Fruit fly (Drosophila melanogaster) S2 (cell line): ENCODE measurements around the gene CG5790.

ENCODE experiments used
- CG8478 ChIP-seq: fragments of >200 bp; optimal IDR thresholded peaks from 2 replicates; lab custom pipeline; 2018
- CTCF ChIP-seq, 2 experiments: fragments of >200 bp; optimal IDR thresholded peaks; 2 replicates each; lab custom pipeline; 2018

The CG5790 gene

DNA sequence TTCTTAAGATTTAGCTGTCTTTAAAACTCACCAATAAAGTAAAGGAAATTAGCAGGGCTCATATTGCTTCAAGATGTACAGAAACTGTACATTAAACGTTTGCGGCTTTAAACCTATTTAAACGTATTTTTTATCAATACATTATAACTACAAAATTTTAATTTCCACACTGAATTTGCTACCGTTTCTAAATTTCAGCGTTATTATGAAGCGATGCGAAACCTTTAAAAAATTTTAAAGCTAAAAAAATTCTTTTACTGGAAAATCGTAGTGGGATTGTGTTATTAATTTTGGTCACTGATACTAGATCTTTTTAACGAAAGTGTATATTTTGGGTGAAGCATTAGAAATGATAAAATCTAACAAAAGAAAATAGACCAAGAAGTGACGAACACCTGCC lies 14.7 kb downstream of the CG5790 start, which contains the start of gene CG43354:
Gene CG43354 (minus strand): TSS at position 101 of the 400 bp plus-strand sequence.
- TF ChIP-seq CTCF (optimal IDR thresholded peaks at IDR 0.05; lab: Kevin White, UChicago), result no peak
- TF ChIP-seq CG8478 (lab: Kevin White, UChicago), result no peak

DNA sequence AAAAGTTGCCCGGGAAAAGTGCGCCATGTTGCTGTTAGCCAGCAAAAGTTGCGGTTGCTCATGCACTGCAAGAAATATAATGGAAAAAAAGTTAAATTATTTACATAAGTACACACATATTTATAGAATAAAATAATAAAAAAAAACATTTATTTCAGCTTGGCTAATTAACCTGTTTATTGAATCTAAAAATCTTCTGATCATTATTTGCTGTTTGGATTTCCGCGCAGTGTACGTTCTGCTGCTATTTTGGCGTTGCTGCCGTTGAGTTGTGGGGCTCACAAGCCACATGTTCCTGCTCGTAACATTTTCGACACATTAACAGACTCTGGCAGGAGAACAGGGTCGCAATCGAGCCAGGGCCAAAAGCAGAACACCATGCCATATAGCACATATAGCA lies 15.8 kb downstream of the CG5790 start:
- no peak for TF ChIP-seq CTCF (optimal IDR thresholded peaks at IDR 0.05; lab: Kevin White, UChicago)
- TF ChIP-seq CG8478 (lab: Kevin White, UChicago), result no peak

DNA sequence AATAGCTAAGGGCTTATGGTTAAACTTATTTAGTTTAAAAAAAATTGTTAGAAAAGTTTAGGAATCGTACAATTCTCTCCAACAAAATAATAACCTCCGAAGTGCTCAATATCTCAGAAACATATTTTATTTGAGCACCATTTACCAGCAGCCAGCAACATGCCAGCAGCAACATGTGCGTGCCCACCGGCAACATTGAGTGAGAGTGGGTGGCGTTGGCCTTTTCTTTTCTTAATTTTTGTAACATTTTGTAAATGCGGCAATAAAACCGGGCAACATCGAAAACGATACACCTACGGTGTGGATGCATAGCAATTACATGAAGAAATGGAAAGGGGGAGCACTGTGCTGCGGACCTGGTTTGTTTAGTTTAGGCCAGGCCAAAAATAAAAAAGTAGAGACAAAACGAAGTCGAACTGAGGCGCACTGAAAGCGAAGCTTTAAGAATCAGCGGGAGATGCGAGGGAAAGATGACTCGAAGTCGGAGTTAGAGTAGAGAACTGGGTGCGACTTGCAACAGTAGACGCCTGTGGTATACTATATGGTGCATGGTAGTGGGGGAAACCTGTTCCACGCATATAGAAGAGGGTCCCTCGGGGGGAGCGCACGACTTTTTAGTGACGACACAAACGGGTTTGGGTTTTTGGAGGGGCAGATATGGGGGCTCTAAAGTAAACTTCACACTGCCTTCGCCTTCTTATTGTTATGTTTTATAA lies 17.1 kb downstream of the CG5790 start:
- TF ChIP-seq CG8478 (lab: Kevin White, UChicago) (no peak), CTCF (optimal IDR thresholded peaks at IDR 0.05; lab: Kevin White, UChicago) (no peak)

DNA sequence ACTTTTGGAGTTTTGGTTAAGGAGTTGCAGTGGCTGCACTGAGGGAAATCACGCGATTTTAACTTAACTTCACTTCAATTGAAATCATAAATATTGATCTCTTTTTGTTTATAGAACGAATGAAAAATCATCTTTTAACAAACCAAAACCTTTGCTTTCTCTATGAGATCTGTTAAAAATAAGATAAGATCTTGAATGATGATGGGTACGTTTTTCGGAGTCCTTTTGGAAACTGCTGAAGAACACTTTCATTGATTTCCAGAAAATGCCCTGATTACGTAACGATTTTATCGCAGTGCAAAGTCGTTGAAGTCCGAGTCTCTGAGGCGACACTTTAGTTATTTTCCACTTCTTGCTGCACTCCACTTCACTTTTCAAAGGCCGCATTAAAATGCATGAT lies 17.7 kb downstream of the CG5790 start:
- TF ChIP-seq CG8478 (lab: Kevin White, UChicago) (no peak), CTCF (optimal IDR thresholded peaks at IDR 0.05; lab: Kevin White, UChicago) (no peak)

DNA sequence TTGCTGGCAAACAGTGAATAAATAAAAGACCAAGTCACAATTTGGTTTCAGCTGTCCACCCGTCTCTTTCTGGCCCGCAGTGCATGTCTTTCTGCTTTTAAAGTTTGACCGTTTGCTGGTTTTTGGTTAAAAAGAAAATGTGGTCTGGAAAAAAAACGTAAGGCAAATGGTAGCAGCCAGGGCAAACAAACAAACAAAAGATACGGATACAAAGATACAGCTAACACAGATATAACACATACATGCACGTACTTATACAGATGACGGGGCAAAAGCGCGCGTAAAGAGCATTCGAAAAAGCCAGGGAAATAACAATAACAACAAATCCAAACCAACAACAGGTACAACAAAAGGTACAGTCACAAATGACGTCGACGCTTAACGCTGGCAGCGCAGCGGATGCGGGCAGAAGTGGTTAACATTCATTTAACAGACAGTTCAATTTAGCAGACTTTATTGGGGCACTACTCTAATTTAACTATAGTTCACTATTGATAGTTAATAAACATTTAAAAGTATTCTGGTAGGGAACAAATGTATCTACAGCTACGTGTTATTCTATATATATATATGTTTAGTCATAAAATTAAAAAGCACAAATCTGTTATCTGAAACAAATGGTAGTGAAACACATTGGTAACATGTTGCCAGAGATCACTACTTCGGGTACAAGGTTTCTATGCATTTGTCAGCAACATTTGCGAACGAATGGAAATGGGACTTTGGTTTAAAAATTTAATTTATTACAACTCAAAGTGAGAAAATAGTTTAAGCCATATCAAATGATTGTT lies 19.5 kb downstream of the CG5790 start:
- TF ChIP-seq CTCF (optimal IDR thresholded peaks at IDR 0.05; lab: Kevin White, UChicago) (no peak), CG8478 (lab: Kevin White, UChicago) (no peak)

DNA sequence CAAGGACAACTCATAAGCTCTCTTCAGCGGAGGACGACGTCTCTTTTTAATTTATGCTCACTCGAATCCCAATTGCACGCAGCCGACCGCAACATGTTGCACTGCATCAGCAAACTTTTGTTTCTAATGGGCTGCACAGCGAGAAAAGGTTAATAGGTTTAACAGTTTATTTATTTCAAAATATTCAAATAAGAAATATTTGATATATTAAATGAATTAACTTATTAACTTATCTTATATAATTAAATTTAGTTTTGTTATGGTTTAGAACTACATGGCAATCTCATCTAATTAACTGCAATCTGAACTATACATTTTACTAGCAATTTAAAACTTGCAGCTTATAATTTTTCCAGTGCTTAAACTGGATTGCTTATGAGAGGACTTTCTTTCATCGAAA lies 20.8 kb downstream of the CG5790 start:
- TF ChIP-seq CTCF (optimal IDR thresholded peaks at IDR 0.05; lab: Kevin White, UChicago) (no peak), CG8478 (lab: Kevin White, UChicago) (no peak)

DNA sequence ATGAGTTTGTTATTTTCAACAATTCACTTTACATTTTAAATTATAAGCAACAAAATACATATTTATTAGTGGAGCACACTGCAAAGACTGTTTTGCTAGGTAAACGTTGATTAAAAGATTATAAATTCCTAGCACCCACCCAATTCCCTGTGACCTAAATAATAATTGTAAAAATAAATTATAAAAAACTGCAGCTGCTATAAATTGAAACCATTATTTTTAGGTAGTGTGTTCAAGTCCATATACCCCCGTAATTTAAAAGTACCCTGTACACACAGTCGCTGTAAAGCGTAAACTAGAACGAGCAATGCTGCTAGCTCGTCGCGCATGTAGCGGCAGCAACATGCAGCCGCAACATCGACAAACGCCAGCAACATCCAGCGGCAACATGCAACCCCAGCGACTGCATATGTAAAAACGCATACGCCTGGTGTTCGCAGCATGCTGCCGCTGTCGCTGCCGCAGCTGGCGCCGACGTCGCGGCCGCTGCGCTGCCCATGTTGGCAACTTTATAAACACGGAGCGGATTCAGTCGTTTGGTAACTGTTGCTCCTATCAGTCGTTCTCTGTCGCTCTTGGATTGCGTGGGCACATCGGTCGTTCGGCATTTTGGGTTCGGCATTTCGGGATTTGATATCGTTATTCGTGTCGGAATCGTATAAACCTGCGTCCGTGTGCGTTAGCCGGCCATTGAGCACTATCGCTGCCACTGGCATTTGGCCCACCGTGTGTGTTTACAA lies 25.1 kb downstream of the CG5790 start, which contains the start of gene Fas3:
Gene Fas3 (plus strand): TSS at position 526 of the 740 bp plus-strand sequence.
- TF ChIP-seq CTCF (optimal IDR thresholded peaks at IDR 0.05; lab: Kevin White, UChicago), result no peak
- TF ChIP-seq CG8478 (lab: Kevin White, UChicago), result no peak

DNA sequence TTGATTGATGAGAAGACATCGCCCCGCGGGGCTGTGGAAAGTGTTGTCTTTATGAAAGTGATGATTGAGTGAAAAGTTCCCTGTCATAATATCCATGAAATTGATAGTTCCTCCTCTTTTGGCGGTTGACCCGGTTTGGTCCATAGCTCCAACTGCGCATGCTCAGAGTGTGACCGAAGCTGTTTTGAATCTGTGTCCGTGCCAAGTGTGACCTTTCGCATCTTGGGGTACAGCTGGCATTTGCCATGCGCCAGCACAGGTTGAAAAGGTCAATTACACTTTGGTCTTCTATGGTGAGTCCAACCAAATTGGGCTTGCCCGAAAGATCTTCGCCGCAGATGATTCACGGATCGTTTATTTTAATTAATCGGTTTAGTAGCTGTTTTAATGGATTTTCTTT lies 26.3 kb downstream of the CG5790 start:
- TF ChIP-seq CG8478 (lab: Kevin White, UChicago), result no peak
- TF ChIP-seq CTCF (optimal IDR thresholded peaks at IDR 0.05; lab: Kevin White, UChicago), result no peak

DNA sequence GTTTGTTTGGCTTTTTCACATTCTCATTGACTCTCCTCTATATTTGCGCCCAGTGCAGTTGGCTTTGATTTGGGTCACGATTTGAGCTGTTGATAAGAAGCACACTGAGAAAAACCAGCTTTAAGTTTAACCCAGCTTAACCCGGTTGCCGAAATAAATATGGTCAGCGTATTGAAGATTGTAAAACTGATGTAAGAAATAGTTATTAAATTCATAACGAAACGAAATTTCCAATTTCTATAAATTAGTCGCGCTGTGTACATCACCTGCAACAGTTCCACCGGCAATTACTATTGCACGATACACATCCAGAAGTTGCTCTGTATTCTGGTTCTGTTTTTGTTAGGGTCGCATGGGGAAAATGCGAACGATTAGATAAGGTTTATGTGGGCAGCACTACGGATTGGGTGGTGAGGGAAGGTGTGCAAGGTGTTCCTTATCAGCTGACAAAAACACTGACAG lies 30.5 kb downstream of the CG5790 start:
- TF ChIP-seq CTCF (optimal IDR thresholded peaks at IDR 0.05; lab: Kevin White, UChicago) (no peak), CG8478 (lab: Kevin White, UChicago) (no peak)

DNA sequence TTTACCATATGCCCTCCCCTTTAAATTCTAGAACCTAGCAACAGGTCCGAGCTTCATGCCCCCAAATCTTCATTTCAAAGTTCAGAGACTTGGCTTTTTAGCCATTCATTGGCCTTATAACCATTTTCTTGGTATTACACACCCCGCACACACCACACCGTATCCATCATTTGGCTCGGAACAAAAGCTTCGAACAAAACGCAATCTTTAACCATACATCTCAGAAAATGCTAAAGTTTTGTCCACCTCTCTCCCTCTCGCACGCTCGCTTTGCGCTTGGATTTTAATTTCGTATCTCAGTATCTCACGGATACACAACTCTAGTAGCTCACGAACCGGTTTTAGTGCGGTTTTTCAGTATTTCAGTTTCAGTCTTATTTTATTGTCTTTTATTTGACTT lies 32.4 kb downstream of the CG5790 start:
- TF ChIP-seq CG8478 (lab: Kevin White, UChicago) (no peak), CTCF (optimal IDR thresholded peaks at IDR 0.05; lab: Kevin White, UChicago) (no peak)

DNA sequence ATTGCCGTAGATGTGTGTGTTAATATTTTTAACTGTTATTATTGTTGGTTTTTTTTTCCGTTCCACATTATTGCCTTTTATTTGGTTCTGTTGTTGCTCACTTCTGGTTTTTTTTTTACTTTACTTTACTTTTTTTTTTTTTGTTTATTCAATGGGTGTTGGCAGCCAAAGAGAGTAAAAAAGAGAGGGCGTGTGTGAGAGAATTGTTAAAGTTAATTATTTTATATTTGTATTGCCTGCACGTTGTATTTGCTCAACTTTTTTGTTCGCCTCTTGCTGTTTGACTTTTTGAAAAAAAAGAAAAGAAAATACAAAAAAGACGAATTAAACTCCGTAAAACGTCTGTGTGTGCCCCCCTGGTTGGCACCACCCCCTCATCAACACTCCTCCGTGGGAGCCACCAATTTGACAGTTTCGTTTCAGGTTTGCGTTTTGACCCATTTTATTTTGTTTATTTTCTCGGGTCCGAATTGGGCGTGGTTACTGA lies 33.0 kb downstream of the CG5790 start:
- TF ChIP-seq CG8478 (lab: Kevin White, UChicago) (no peak), CTCF (optimal IDR thresholded peaks at IDR 0.05; lab: Kevin White, UChicago) (no peak)

DNA sequence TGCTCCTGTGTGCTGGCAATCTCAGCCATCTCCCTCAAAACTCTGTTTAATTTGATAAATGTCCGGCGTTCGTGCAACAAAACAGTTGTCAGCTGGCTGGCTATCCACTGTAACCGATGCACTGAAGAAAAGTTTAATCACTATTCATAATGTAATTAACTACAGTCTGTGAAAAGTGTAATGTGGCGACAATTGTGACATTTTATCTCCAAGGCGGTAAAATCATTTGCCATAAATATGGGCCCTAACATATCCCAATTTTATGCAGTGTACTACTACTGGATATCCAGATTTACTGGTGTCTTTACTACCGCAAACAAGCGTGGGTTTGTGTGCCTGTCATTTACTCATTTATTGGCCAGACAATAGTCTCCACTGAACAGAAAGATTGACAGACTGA lies 34.1 kb downstream of the CG5790 start:
- TF ChIP-seq CG8478 (lab: Kevin White, UChicago), result no peak
- TF ChIP-seq CTCF (optimal IDR thresholded peaks at IDR 0.05; lab: Kevin White, UChicago), result no peak

DNA sequence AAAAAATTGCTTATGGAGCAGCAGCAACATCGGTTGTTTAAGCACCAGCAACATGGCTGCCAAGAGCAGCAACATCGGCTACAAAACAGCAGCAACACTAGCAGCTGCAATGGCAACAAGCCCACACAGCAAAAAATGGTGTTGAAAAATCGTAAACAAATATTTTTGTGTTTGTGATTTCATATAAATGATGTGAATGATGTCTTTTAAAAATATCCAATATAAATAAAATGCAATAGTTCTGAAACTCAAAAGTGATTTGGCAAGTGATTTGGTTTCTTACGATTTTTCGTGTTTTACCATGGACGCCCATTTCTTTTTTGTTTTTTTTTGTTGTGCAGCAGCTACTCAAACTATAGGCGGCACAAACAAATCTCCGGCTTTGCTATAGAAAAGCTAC lies 37.0 kb downstream of the CG5790 start:
- no peak for TF ChIP-seq CTCF (optimal IDR thresholded peaks at IDR 0.05; lab: Kevin White, UChicago)
- TF ChIP-seq CG8478 (lab: Kevin White, UChicago), result no peak

DNA sequence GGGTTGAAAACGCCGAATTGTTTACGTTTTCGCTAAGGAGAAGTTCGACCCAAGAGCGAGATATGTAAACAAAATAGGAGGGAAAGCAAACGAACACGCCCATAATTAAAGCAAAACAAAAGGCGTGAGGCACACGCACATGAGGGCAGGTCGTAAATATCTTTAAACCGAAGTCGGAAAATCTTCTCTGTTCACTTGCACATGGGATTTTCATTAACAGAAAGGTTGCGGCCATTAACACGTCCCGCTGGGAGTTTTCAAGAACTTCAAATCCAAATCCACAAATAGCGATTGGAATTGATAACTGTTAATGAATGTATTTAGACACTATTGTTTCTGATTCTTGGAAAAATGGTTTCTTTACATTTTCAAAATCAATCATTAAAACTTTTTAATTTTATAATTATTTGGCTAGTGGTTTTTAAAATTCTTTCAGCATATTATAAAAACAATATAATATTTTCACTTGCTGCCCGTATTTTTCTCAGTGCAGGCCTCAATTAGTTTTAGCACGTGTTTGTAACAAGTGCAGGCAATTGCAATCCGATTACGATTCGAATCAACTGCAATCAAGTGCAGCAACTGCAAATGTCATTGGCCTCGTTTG lies 39.3 kb downstream of the CG5790 start:
- TF ChIP-seq CG8478 (lab: Kevin White, UChicago) (no peak), CTCF (optimal IDR thresholded peaks at IDR 0.05; lab: Kevin White, UChicago) (no peak)
